Worm (Caenorhabditis elegans) whole organism, L1 larva: ENCODE results near the gene F10E9.10.
"Not testable (repeated sequence)": the region's sequence is repeated elsewhere in the genome, so short reads cannot be mapped to it uniquely, and the experiment has no call there.

ENCODE experiments used
- ceh-82 ChIP-seq, 3 experiments: fragments of 150-350 bp in 1 of 3; sonication (generic microtip) in 2 of 3; optimal IDR thresholded peaks; 2 replicates each; lab custom pipeline; 2014 to 2017; ENCODE audit warnings: missing biosample characterization in 3 of 3, missing genetic modification characterization in 3 of 3
- dsc-1 ChIP-seq: sonication (generic microtip); optimal IDR thresholded peaks from 2 replicates; lab custom pipeline; 2016; ENCODE audit warnings: mild to moderate bottlenecking, missing genetic modification characterization, missing compliant biosample characterization
- fkh-10 ChIP-seq: sonication (generic microtip); optimal IDR thresholded peaks from 2 replicates; lab custom pipeline; 2017; ENCODE audit warnings: missing biosample characterization, missing genetic modification reagents, missing genetic modification characterization
- hlh-17 ChIP-seq: fragments of 200-800 bp; sonication (Bioruptor generic); optimal IDR thresholded peaks from 2 replicates; lab custom pipeline; 2018; ENCODE audit warnings: missing genetic modification characterization, mild to moderate bottlenecking, missing compliant biosample characterization, moderate library complexity, borderline replicate concordance
- lsy-2 ChIP-seq, 2 experiments: fragments of 150-350 bp; optimal IDR thresholded peaks; 2 replicates each; lab custom pipeline; 2014; ENCODE audit warnings: missing biosample characterization in 2 of 2, missing genetic modification characterization in 2 of 2
- nhr-237 ChIP-seq: fragments of 150-350 bp; optimal IDR thresholded peaks from 2 replicates; lab custom pipeline; 2014; ENCODE audit warnings: missing biosample characterization, missing genetic modification characterization
- pag-3 ChIP-seq: sonication (generic microtip); optimal IDR thresholded peaks from 2 replicates; lab custom pipeline; 2017; ENCODE audit warnings: missing genetic modification characterization, mild to moderate bottlenecking, missing compliant biosample characterization, antibody characterized with exemption, borderline replicate concordance; ENCODE audit not compliant: insufficient read depth
- pax-3 ChIP-seq: fragments of 200-800 bp; sonication (Bioruptor generic); optimal IDR thresholded peaks from 2 replicates; lab custom pipeline; 2018; ENCODE audit warnings: mild to moderate bottlenecking, missing genetic modification characterization, moderate library complexity, missing compliant biosample characterization
- sptf-1 ChIP-seq: fragments of 150-350 bp; optimal IDR thresholded peaks from 2 replicates; lab custom pipeline; 2014; ENCODE audit warnings: missing biosample characterization, missing genetic modification characterization
- ztf-11 ChIP-seq, 2 experiments: sonication (generic microtip); optimal IDR thresholded peaks; 2 replicates each; lab custom pipeline; 2016 to 2017; ENCODE audit warnings: missing genetic modification characterization in 2 of 2, missing biosample characterization in 1 of 2, missing compliant biosample characterization in 1 of 2

ce11 chrIII:8339372-8339771 is 19.3 kb upstream of the F10E9.10 start, which contains the start of gene clc-28:
- TF ChIP-seq lsy-2 (tag; optimal IDR thresholded peaks at IDR 0.05; lab: Kevin White, UChicago); hlh-17 (GFP tag; lab: Kevin White, UChicago); dsc-1 (tag; lab: Kevin White, UChicago); ceh-82 (tag; optimal IDR thresholded peaks at IDR 0.05; lab: Kevin White, UChicago); fkh-10 (GFP tag; lab: Kevin White, UChicago); ztf-11 (tag; optimal IDR thresholded peaks at IDR 0.05; lab: Kevin White, UChicago); nhr-237 (tag; lab: Kevin White, UChicago); sptf-1 (tag; lab: Kevin White, UChicago); pax-3; pag-3 (tag; lab: Kevin White, UChicago): not testable (repeated sequence)
